Worm (Caenorhabditis elegans) whole organism, early embryonic: Measurements from ENCODE around the gene hmt-1.
A peak's percentile ranks its signal among the peaks of the same experiment; 100 is the strongest.

Experiments used
- F13C5.2 ChIP-seq: sonication (generic microtip); optimal IDR thresholded peaks from 2 replicates; lab custom pipeline; 2017; ENCODE audit warnings: mild to moderate bottlenecking, missing genetic modification characterization, inconsistent platforms, missing compliant biosample characterization
- aly-1 ChIP-seq: sonication (generic microtip); optimal IDR thresholded peaks from 2 replicates; lab custom pipeline; 2016; ENCODE audit warnings: missing genetic modification characterization, missing compliant biosample characterization
- ama-1 ChIP-seq: fragments of 150-350 bp; optimal IDR thresholded peaks from 2 replicates; lab custom pipeline; 2014
- ceh-13 ChIP-seq: fragments of 200-800 bp; sonication (Bioruptor generic); optimal IDR thresholded peaks from 2 replicates; lab custom pipeline; 2018; ENCODE audit warnings: mild to moderate bottlenecking, missing genetic modification characterization, missing compliant biosample characterization
- flt-1 ChIP-seq: fragments of 200-800 bp; sonication (Bioruptor generic); IDR thresholded peaks from 2 replicates; pipeline ENCODE4 v1.3.6; 2022; ENCODE audit warnings: missing genetic modification characterization, missing compliant biosample characterization
- hmbx-1 ChIP-seq: sonication (generic microtip); optimal IDR thresholded peaks from 2 replicates; lab custom pipeline; 2016; ENCODE audit warnings: mild to moderate bottlenecking, missing genetic modification characterization, missing compliant biosample characterization
- hmg-4 ChIP-seq: fragments of 200-800 bp; sonication (Bioruptor generic); optimal IDR thresholded peaks from 2 replicates; lab custom pipeline; 2018; ENCODE audit warnings: mild to moderate bottlenecking, missing genetic modification characterization, missing compliant biosample characterization
- hnd-1 ChIP-seq: sonication (generic microtip); optimal IDR thresholded peaks from 2 replicates; lab custom pipeline; 2016; ENCODE audit warnings: missing genetic modification characterization, missing compliant biosample characterization
- sea-1 ChIP-seq: fragments of 200-800 bp; sonication (Bioruptor generic); conservative IDR thresholded peaks from 2 replicates; pipeline ENCODE4 v1.3.6; 2022; ENCODE audit warnings: missing genetic modification characterization, missing compliant biosample characterization
- tbx-11 ChIP-seq: fragments of 200-800 bp; sonication (Bioruptor generic); IDR thresholded peaks from 2 replicates; pipeline ENCODE4 v1.3.6; 2022; ENCODE audit warnings: missing genetic modification characterization, missing compliant biosample characterization
- tbx-37 ChIP-seq: fragments of 200-800 bp; sonication (Bioruptor generic); conservative IDR thresholded peaks from 2 replicates; pipeline ENCODE4 v1.3.6; 2022; ENCODE audit warnings: missing genetic modification reagents, missing genetic modification characterization, missing compliant biosample characterization
- tra-4 ChIP-seq: sonication (generic microtip); optimal IDR thresholded peaks from 2 replicates; lab custom pipeline; 2017; ENCODE audit warnings: missing genetic modification characterization, missing compliant biosample characterization

DNA sequence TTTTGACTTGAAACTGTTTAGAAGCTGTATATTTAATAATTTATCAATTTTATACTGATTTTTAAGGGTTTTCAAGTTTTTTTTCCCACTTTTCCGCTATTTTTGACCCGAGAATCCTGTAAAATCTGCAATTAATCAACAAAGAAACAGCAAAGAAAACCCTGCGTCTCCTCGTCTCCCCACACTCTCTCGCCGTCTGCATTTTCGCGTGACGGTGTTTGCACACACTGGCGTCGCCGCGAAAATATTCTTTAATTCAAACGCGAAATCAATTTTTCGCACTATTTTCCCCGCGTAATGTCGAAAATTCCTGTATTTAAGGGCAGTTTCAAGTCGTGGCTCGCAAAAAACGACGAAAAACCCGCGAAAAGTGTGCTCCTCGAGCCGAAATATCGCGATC is 36.5 kb downstream of the hmt-1 start, which contains the start of gene rsa-2:
- no peak for TF ChIP-seq hmg-4 (GFP tag; lab: Kevin White, UChicago)
- TF ChIP-seq hnd-1 (tag; lab: Kevin White, UChicago), result no peak
- no peak for TF ChIP-seq aly-1 (tag; lab: Kevin White, UChicago)
- TF ChIP-seq F13C5.2 (tag; lab: Kevin White, UChicago), result peak; percentile 52
- TF ChIP-seq ama-1 (lab: Kevin White, UChicago), result no peak
- TF ChIP-seq tbx-11 (GFP tag; lab: Robert Waterston, UW), result no peak
- TF ChIP-seq flt-1 (GFP tag; lab: Robert Waterston, UW), result no peak
- no peak for TF ChIP-seq sea-1
- TF ChIP-seq ceh-13 (GFP tag; lab: Kevin White, UChicago), result no peak
- TF ChIP-seq tra-4, result no peak
- TF ChIP-seq tbx-37, result no peak
- no peak for TF ChIP-seq hmbx-1
